Fruit fly (Drosophila melanogaster): ENCODE data around the gene Eaf6.

Gene Eaf6

DNA sequence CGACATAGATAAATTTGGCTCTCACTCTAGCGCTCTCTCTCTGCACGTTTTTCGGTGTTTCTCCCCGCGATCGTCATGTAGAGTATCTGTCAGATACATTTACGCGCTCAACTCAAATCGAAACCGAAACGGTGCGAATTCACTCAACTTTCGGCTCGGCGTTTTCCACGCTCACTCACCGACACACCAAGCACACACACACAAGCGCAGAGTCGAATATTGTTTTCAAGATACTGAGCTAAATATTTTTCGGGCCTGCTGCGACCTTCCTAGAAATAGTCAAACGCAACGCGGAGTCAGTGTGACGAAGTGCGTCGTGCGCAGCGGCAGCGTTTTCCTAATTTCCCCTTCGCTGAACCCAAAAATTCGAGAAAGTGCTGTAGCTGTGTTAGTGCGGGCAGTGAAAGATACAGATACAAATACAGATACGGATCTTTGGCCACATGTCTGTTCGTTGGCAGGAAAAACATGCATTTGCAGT is 46.3 kb upstream of the Eaf6 start, which contains the start of gene lin-28:
TSS of gene lin-28 (plus strand) at position 279 of the 481 bp plus-strand sequence.
- TF ChIP-seq Hey (tag; optimal IDR thresholded peaks at IDR 0.05) (no peak), sqz (GFP tag; optimal IDR thresholded peaks at IDR 0.05) (no peak), tio (GFP tag; optimal IDR thresholded peaks at IDR 0.05) (no peak), slou (GFP tag; optimal IDR thresholded peaks at IDR 0.05) (no peak), CG15479 (GFP tag; optimal IDR thresholded peaks at IDR 0.05) (peak; percentile 57), CG12219 (GFP tag; optimal IDR thresholded peaks at IDR 0.05) (no peak), CG13287 (GFP tag; IDR thresholded peaks at IDR 0.05; ENCODE audit: partially characterized antibody) (peak; percentile 40; the same call in 1 of the 2 replicates), Deaf1 (tag; optimal IDR thresholded peaks at IDR 0.05) (peak; percentile 88), unpg (GFP tag; optimal IDR thresholded peaks at IDR 0.05) (no peak), klu (GFP tag; IDR thresholded peaks at IDR 0.05) (no peak), fd64A (GFP tag; optimal IDR thresholded peaks at IDR 0.05) (no peak), CG7987 (GFP tag; optimal IDR thresholded peaks at IDR 0.05) (peak; percentile 57), CG10654 (GFP tag; optimal IDR thresholded peaks at IDR 0.05) (no peak), CG10267 (tag; optimal IDR thresholded peaks at IDR 0.05) (peak; percentile 18), esg (GFP tag; conservative IDR thresholded peaks at IDR 0.05) (no peak), CG15601 (tag; optimal IDR thresholded peaks at IDR 0.05) (no peak), pita (GFP tag; optimal IDR thresholded peaks at IDR 0.05) (no peak), CG2116 (GFP tag; optimal IDR thresholded peaks at IDR 0.05) (no peak), CG10979 (tag; optimal IDR thresholded peaks at IDR 0.05) (peak; percentile 4), H15 (GFP tag; IDR thresholded peaks at IDR 0.05) (no peak), Ssrp (tag; optimal IDR thresholded peaks at IDR 0.05) (no peak), Nf-YB (GFP tag; optimal IDR thresholded peaks at IDR 0.05) (no peak), nau (GFP tag; optimal IDR thresholded peaks at IDR 0.05) (no peak), CG33213 (GFP tag; optimal IDR thresholded peaks at IDR 0.05) (no peak), CG34422 (GFP tag; IDR thresholded peaks at IDR 0.05) (peak; percentile 55; the same call in 1 of the 3 replicates), CG43689 (GFP tag; IDR thresholded peaks at IDR 0.05) (no peak), B-H1 (GFP tag; IDR thresholded peaks at IDR 0.05) (no peak), wdn (GFP tag; IDR thresholded peaks at IDR 0.05) (no peak), pan (optimal IDR thresholded peaks at IDR 0.05) (no peak), pan (GFP tag; optimal IDR thresholded peaks at IDR 0.05 in 1 of 2, IDR thresholded peaks at IDR 0.05 in 1 of 2) (no peak), eyg (GFP tag; optimal IDR thresholded peaks at IDR 0.05) (no peak), CG17829 (tag; optimal IDR thresholded peaks at IDR 0.05) (peak; percentile 54), NC2α (GFP tag; optimal IDR thresholded peaks at IDR 0.05) (no peak), en (GFP tag; optimal IDR thresholded peaks at IDR 0.05) (no peak), CG9932 (GFP tag; IDR thresholded peaks at IDR 0.05) (no peak), Adf1 (GFP tag; IDR thresholded peaks at IDR 0.05) (peak; percentile 67), CG12071 (GFP tag; optimal IDR thresholded peaks at IDR 0.05) (no peak), CG32767 (GFP tag; IDR thresholded peaks at IDR 0.05) (peak; percentile 59; the same call in 1 of the 2 replicates), cad (GFP tag; optimal IDR thresholded peaks at IDR 0.05) (no peak), tgo (GFP tag; IDR thresholded peaks at IDR 0.05) (no peak), Dfd (GFP tag; optimal IDR thresholded peaks at IDR 0.05) (no peak), Spps (tag; optimal IDR thresholded peaks at IDR 0.05) (no peak), h (optimal IDR thresholded peaks at IDR 0.05) (no peak), Pdp1 (GFP tag; optimal IDR thresholded peaks at IDR 0.05) (peak in 1 of 2 experiments; percentile 29), ERR (GFP tag; optimal IDR thresholded peaks at IDR 0.05) (peak; percentile 36), nerfin-2 (GFP tag; IDR thresholded peaks at IDR 0.05; ENCODE audit: partially characterized antibody) (no peak; the same call in 1 of the 2 replicates), E2f1 (GFP tag; IDR thresholded peaks at IDR 0.05) (no peak), knrl (GFP tag; IDR thresholded peaks at IDR 0.05; ENCODE audit: partially characterized antibody) (0 out of 3 replicates have a peak, but pooled peaks have one; percentile 43), grau (tag; optimal IDR thresholded peaks at IDR 0.05) (no peak), Optix (GFP tag; IDR thresholded peaks at IDR 0.05) (no peak), CG17361 (GFP tag; IDR thresholded peaks at IDR 0.05) (0 out of 3 replicates have a peak, but pooled peaks have one; percentile 8)
